Worm (Caenorhabditis elegans) whole organism, L1 larva: ENCODE data around the gene nspc-12.

Experiments
- C16A3.4 ChIP-seq: fragments of 150-350 bp; optimal IDR thresholded peaks from 2 replicates; lab custom pipeline; 2014; ENCODE audit warnings: missing biosample characterization, missing genetic modification characterization
- C34B4.2 ChIP-seq: sonication (generic microtip); optimal IDR thresholded peaks from 2 replicates; lab custom pipeline; 2017; ENCODE audit warnings: mild to moderate bottlenecking, missing genetic modification characterization, missing compliant biosample characterization
- Y116A8C.19 ChIP-seq: sonication (generic microtip); optimal IDR thresholded peaks from 2 replicates; lab custom pipeline; 2016; ENCODE audit warnings: missing compliant biosample characterization, missing genetic modification characterization, borderline replicate concordance
- alr-1 ChIP-seq: fragments of 200-800 bp; sonication (Bioruptor generic); optimal IDR thresholded peaks from 2 replicates; lab custom pipeline; 2018; ENCODE audit warnings: borderline replicate concordance, mild to moderate bottlenecking, missing genetic modification characterization, missing compliant biosample characterization
- ceh-63 ChIP-seq: fragments of 200-800 bp; sonication (Bioruptor generic); optimal IDR thresholded peaks from 2 replicates; lab custom pipeline; 2018; ENCODE audit warnings: mild to moderate bottlenecking, missing genetic modification characterization, missing compliant biosample characterization
- ceh-82 ChIP-seq, 3 experiments: fragments of 150-350 bp in 1 of 3; sonication (generic microtip) in 2 of 3; optimal IDR thresholded peaks; 2 replicates each; lab custom pipeline; 2014 to 2017; ENCODE audit warnings: missing biosample characterization in 3 of 3, missing genetic modification characterization in 3 of 3
- ceh-88 ChIP-seq: fragments of 200-800 bp; sonication (Bioruptor generic); IDR thresholded peaks from 2 replicates; pipeline ENCODE4 v1.3.6; 2022; ENCODE audit warnings: missing genetic modification characterization, missing compliant biosample characterization
- ces-1 ChIP-seq: fragments of 150-350 bp; optimal IDR thresholded peaks from 2 replicates; lab custom pipeline; 2014; ENCODE audit warnings: missing biosample characterization, missing genetic modification reagents, missing genetic modification characterization
- dpl-1 ChIP-seq, 3 experiments: fragments of 150-350 bp in 2 of 3; sonication (generic microtip) in 1 of 3; optimal IDR thresholded peaks; 2 replicates each; lab custom pipeline; 2014 to 2017; ENCODE audit warnings: missing biosample characterization in 3 of 3, missing genetic modification characterization in 3 of 3, missing genetic modification reagents in 3 of 3
- efl-1 ChIP-seq, 4 experiments: fragments of 150-350 bp; optimal IDR thresholded peaks in 3 of 4; peaks in 1 of 4; 1 replicate in 1 of 4; 2 replicates in 3 of 4; lab custom pipeline; 2014; ENCODE audit warnings: missing biosample characterization in 2 of 4, missing genetic modification characterization in 2 of 4, missing genetic modification reagents in 2 of 4
- efl-3 ChIP-seq: fragments of 200-800 bp; sonication (Bioruptor generic); optimal IDR thresholded peaks from 2 replicates; lab custom pipeline; 2018; ENCODE audit warnings: mild to moderate bottlenecking, missing genetic modification characterization, missing compliant biosample characterization
- elt-2 ChIP-seq: sonication (generic microtip); optimal IDR thresholded peaks from 2 replicates; lab custom pipeline; 2016; ENCODE audit warnings: missing genetic modification characterization, mild to moderate bottlenecking, inconsistent platforms, missing compliant biosample characterization, missing genetic modification reagents
- fkh-8 ChIP-seq: sonication (generic microtip); optimal IDR thresholded peaks from 2 replicates; lab custom pipeline; 2016; ENCODE audit warnings: mild to moderate bottlenecking, missing genetic modification characterization, missing compliant biosample characterization
- grh-1 ChIP-seq: fragments of 200-800 bp; sonication (Bioruptor generic); IDR thresholded peaks from 2 replicates; pipeline ENCODE4 v1.3.6; 2022; ENCODE audit warnings: missing genetic modification reagents, missing genetic modification characterization, missing compliant biosample characterization
- hpl-2 ChIP-seq: fragments of 150-350 bp; optimal IDR thresholded peaks from 2 replicates; lab custom pipeline; 2014; ENCODE audit warnings: missing biosample characterization, missing genetic modification reagents, missing genetic modification characterization
- jun-1 ChIP-seq: fragments of 150-350 bp; optimal IDR thresholded peaks from 2 replicates; lab custom pipeline; 2014; ENCODE audit warnings: missing biosample characterization, missing genetic modification reagents, missing genetic modification characterization
- lin-14 ChIP-seq: fragments of 200-800 bp; sonication (Bioruptor generic); optimal IDR thresholded peaks from 2 replicates; lab custom pipeline; 2018; ENCODE audit warnings: mild to moderate bottlenecking, missing genetic modification characterization, moderate library complexity, missing compliant biosample characterization
- lin-15B ChIP-seq: fragments of 150-350 bp; sonication (generic microtip); optimal IDR thresholded peaks from 3 replicates; lab custom pipeline; 2014; ENCODE audit warnings: missing biosample characterization, missing genetic modification characterization
- lin-35 ChIP-seq, 2 experiments: fragments of 150-350 bp; optimal IDR thresholded peaks; 2 replicates each; lab custom pipeline; 2014; ENCODE audit warnings: missing biosample characterization in 2 of 2, missing genetic modification characterization in 2 of 2, missing genetic modification reagents in 2 of 2
- mab-9 ChIP-seq: fragments of 200-800 bp; sonication (Bioruptor generic); IDR thresholded peaks from 2 replicates; pipeline ENCODE4 v1.3.6; 2022; ENCODE audit warnings: missing genetic modification reagents, missing genetic modification characterization, missing compliant biosample characterization
- mdl-1 ChIP-seq, 2 experiments: fragments of 150-350 bp; optimal IDR thresholded peaks; 2 replicates each; lab custom pipeline; 2014 to 2017; ENCODE audit warnings: missing biosample characterization in 2 of 2, missing genetic modification characterization in 2 of 2, inconsistent platforms in 1 of 2
- nhr-20 ChIP-seq: sonication (generic microtip); optimal IDR thresholded peaks from 2 replicates; lab custom pipeline; 2016; ENCODE audit warnings: mild to moderate bottlenecking, missing genetic modification characterization, missing compliant biosample characterization
- nhr-237 ChIP-seq: fragments of 150-350 bp; optimal IDR thresholded peaks from 2 replicates; lab custom pipeline; 2014; ENCODE audit warnings: missing biosample characterization, missing genetic modification characterization
- nhr-28 ChIP-seq: fragments of 150-350 bp; optimal IDR thresholded peaks from 2 replicates; lab custom pipeline; 2014; ENCODE audit warnings: missing biosample characterization, missing genetic modification characterization
- nhr-71 ChIP-seq: sonication (generic microtip); optimal IDR thresholded peaks from 2 replicates; lab custom pipeline; 2016; ENCODE audit warnings: mild to moderate bottlenecking, missing genetic modification characterization, moderate library complexity, missing compliant biosample characterization
- nhr-85 ChIP-seq: sonication (generic microtip); peaks from one replicate; lab custom pipeline; 2016; ENCODE audit warnings: missing genetic modification characterization, inconsistent platforms, missing compliant biosample characterization
- nhr-90 ChIP-seq: sonication (generic microtip); optimal IDR thresholded peaks from 2 replicates; lab custom pipeline; 2016; ENCODE audit warnings: mild to moderate bottlenecking, missing genetic modification characterization, missing compliant biosample characterization; ENCODE audit not compliant: poor library complexity
- pag-3 ChIP-seq: sonication (generic microtip); optimal IDR thresholded peaks from 2 replicates; lab custom pipeline; 2017; ENCODE audit warnings: missing genetic modification characterization, mild to moderate bottlenecking, missing compliant biosample characterization, antibody characterized with exemption, borderline replicate concordance; ENCODE audit not compliant: insufficient read depth
- rnt-1 ChIP-seq: sonication (generic microtip); optimal IDR thresholded peaks from 2 replicates; lab custom pipeline; 2016; ENCODE audit warnings: mild to moderate bottlenecking, missing genetic modification characterization, moderate library complexity, missing compliant biosample characterization
- snu-23 ChIP-seq: sonication (generic microtip); optimal IDR thresholded peaks from 2 replicates; lab custom pipeline; 2016; ENCODE audit warnings: missing genetic modification characterization, missing compliant biosample characterization
- sox-4 ChIP-seq: sonication (generic microtip); optimal IDR thresholded peaks from 2 replicates; lab custom pipeline; 2016; ENCODE audit warnings: missing genetic modification characterization, missing compliant biosample characterization
- unc-130 ChIP-seq: fragments of 150-350 bp; optimal IDR thresholded peaks from 2 replicates; lab custom pipeline; 2017; ENCODE audit warnings: missing biosample characterization, missing genetic modification characterization, inconsistent platforms
- unc-30 ChIP-seq: sonication (generic microtip); optimal IDR thresholded peaks from 2 replicates; lab custom pipeline; 2017; ENCODE audit warnings: missing biosample characterization, missing genetic modification characterization
- unc-86 ChIP-seq: sonication (generic microtip); optimal IDR thresholded peaks from 2 replicates; lab custom pipeline; 2016; ENCODE audit warnings: missing genetic modification characterization, missing compliant biosample characterization
- ztf-11 ChIP-seq, 2 experiments: sonication (generic microtip); optimal IDR thresholded peaks; 2 replicates each; lab custom pipeline; 2016 to 2017; ENCODE audit warnings: missing genetic modification characterization in 2 of 2, missing biosample characterization in 1 of 2, missing compliant biosample characterization in 1 of 2
- ztf-4 ChIP-seq: fragments of 150-350 bp; optimal IDR thresholded peaks from 2 replicates; lab custom pipeline; 2014; ENCODE audit warnings: missing biosample characterization, missing genetic modification characterization

nspc-12 gene

DNA sequence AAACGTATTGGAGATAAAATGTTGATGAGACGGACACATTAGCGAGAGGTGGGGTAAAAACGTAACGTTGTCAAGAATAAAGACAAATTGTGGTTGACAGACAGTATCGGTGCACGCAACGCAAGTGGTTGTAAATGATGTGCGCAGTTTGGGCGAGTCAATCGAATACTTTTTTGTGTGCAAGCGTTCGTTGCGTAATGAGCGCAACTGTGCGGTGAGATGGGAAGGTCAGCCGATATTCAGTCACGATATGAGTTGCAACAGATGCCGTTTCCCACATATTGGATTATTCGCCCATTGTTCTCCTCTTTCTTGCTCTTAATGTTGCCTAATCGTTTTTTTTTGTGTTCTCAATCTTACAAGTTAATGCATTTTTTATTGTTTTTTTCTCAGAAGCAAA is 35.7 kb downstream of the nspc-12 start, which contains the start of gene ceh-40:
Gene ceh-40 (minus strand): TSS at position 41 of the 400 bp plus-strand sequence.
- no peak for TF ChIP-seq Y116A8C.19 (tag; lab: Kevin White, UChicago)
- no peak for TF ChIP-seq C16A3.4
- no peak for TF ChIP-seq fkh-8
- TF ChIP-seq jun-1 (tag; lab: Kevin White, UChicago), result no peak
- no peak for TF ChIP-seq grh-1 (GFP tag; lab: Robert Waterston, UW)
- TF ChIP-seq mab-9 (GFP tag; lab: Robert Waterston, UW), result no peak
- TF ChIP-seq nhr-237, result no peak
- TF ChIP-seq pag-3 (tag; lab: Kevin White, UChicago), result no peak
- TF ChIP-seq efl-3 (GFP tag; lab: Kevin White, UChicago), result no peak

DNA sequence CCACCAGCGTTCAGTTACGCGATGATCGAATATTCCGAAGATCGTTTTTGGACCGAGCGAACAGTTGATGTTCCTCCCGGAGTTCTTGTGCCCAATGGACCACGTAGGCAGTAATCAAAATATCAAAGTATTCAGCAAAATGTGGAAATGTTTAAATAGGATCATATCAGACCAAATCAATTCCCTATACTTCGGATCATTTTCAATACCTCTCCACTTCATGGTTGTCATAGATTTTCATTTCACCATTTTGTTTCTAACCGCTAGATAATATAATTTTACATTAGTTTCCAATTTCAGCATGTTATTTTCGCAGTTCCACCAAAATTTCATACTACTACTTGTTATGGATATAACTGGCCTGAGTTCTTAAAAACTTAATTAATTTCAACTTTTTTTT is 38.9 kb downstream of the nspc-12 start:
- TF ChIP-seq snu-23 (GFP tag; lab: Kevin White, UChicago) (no peak), ceh-88 (GFP tag; lab: Robert Waterston, UW) (no peak), alr-1 (tag; lab: Kevin White, UChicago) (no peak), ces-1 (GFP tag; lab: Kevin White, UChicago) (no peak), nhr-20 (tag; lab: Kevin White, UChicago) (no peak), unc-30 (tag; lab: Kevin White, UChicago) (no peak), jun-1 (tag; lab: Kevin White, UChicago) (no peak), dpl-1 (GFP tag; optimal IDR thresholded peaks at IDR 0.05; lab: Kevin White, UChicago) (no peak), lin-14 (GFP tag; lab: Kevin White, UChicago) (no peak)

DNA sequence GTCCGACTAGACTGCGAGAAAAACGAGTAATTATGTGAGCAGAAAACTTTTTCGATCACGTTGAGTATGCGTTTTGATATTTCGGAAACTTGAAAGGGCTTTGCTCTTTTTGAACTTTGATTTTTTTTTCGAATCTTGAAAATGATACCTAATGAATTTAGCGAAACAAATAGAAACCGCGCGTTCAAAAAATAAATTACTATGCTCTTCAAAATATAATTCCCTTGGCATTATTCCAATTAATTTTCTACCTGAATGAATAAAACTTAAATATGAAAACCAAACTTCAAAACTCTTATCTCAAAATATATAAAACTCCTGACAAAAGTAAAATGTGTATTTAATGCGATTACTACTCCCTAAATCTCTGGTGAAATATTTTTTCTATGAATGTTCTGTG is 41.2 kb downstream of the nspc-12 start, which contains the start of gene xtr-2:
Gene xtr-2 (plus strand): TSS at position 301 of the 400 bp plus-strand sequence.
- TF ChIP-seq nhr-85 (no peak), efl-1 (optimal IDR thresholded peaks at IDR 0.05; lab: Kevin White, UChicago) (no peak), efl-1 (GFP tag; optimal IDR thresholded peaks at IDR 0.05 in 1 of 2; lab: Kevin White, UChicago) (no peak), ceh-82 (tag; optimal IDR thresholded peaks at IDR 0.05; lab: Kevin White, UChicago) (no peak), sox-4 (tag; lab: Kevin White, UChicago) (no peak), unc-30 (tag; lab: Kevin White, UChicago) (no peak), jun-1 (tag; lab: Kevin White, UChicago) (no peak), Y116A8C.19 (tag; lab: Kevin White, UChicago) (no peak), nhr-28 (tag; lab: Kevin White, UChicago) (no peak), mdl-1 (tag; optimal IDR thresholded peaks at IDR 0.05; lab: Kevin White, UChicago) (no peak), nhr-20 (tag; lab: Kevin White, UChicago) (no peak), ztf-11 (tag; optimal IDR thresholded peaks at IDR 0.05; lab: Kevin White, UChicago) (no peak), nhr-71 (no peak), mab-9 (GFP tag; lab: Robert Waterston, UW) (no peak), rnt-1 (tag; lab: Kevin White, UChicago) (no peak), snu-23 (GFP tag; lab: Kevin White, UChicago) (no peak)

DNA sequence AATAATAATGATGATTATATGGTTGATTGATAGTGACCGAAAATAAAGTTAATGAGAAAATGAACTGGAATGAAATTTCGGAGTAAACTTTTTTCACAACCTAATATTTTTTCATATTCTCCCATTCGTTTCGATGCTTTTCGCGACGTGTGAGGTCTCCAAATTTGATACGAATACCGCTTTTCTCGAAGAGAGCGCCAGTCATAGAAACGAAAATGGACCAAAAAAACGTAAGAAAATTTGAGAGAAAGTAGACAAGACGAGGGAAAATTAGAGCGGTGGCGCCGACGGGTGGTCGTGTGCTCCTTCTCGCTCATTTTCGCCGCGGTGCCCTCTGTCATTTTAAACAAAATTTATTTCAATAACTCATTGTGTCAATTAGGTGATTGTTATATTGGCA is 42.1 kb downstream of the nspc-12 start:
- TF ChIP-seq ceh-63 (GFP tag; lab: Kevin White, UChicago), result no peak
- TF ChIP-seq elt-2 (tag; lab: Kevin White, UChicago), result peak; percentile 5

DNA sequence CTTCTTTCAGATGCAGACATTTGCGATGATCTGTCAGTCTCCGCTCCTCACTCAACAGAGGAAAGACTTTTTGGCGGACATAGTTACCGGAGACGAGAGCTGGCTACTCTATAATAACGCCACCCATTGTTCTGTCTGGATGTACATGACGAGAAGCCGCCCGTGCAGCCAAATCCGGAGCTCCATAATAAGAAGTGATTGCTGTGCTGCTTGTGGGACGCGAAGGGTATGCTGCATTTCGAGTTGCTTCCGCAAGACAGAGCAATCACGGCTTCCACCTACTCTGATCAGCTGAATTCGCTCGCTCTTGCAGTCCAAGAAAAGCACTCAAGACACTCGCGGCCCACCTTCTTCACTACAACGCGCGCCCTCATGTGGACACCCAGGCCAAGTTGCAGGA is 42.7 kb downstream of the nspc-12 start:
- TF ChIP-seq lin-35 (GFP tag; optimal IDR thresholded peaks at IDR 0.05; lab: Kevin White, UChicago), result no peak
- no peak for TF ChIP-seq ztf-4 (tag; lab: Kevin White, UChicago)
- no peak for TF ChIP-seq Y116A8C.19 (tag; lab: Kevin White, UChicago)
- no peak for TF ChIP-seq C34B4.2 (tag; lab: Kevin White, UChicago)
- no peak for TF ChIP-seq lin-15B
- no peak for TF ChIP-seq unc-130 (tag; lab: Kevin White, UChicago)
- TF ChIP-seq nhr-90, result no peak
- no peak for TF ChIP-seq unc-86
- TF ChIP-seq hpl-2, result no peak
- TF ChIP-seq, all 84 proteins: peak for 0
